Fruit fly (Drosophila melanogaster): ENCODE measurements around the gene Mur18B.

Mur18B gene

DNA sequence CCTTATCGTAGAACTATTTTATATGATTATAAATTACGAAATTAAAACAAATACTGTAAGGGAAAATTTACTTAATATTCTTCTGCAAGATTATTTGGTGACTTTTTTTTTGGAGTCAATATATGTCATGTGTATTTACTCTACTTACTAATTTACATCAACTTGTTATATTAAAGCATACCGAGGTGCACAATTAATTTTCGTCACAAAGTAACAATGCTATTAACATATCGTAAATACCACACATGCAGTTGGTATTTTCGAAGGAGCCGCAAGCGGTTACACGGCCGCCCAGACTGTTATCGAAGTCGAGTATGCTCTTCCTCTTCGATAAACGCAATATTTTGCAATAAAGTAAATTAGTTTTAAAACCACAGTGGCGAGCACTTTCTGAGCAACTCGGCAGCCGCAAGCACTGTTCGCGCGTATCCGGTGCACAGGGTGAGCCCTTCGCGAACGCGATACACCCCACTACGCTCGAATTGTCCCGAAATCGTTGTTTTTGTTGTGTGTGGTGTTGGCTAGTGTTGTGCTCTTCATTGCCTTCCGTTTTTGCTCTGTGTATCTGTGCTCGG, 48.6 kb downstream of the Mur18B start, which contains the start of gene Vav:
TSS of gene Vav (plus strand) at position 293 of the 575 bp plus-strand sequence.
- TF ChIP-seq CG17801 (GFP tag; optimal IDR thresholded peaks at IDR 0.05; ENCODE audit: partially characterized antibody), result peak; percentile 38

DNA sequence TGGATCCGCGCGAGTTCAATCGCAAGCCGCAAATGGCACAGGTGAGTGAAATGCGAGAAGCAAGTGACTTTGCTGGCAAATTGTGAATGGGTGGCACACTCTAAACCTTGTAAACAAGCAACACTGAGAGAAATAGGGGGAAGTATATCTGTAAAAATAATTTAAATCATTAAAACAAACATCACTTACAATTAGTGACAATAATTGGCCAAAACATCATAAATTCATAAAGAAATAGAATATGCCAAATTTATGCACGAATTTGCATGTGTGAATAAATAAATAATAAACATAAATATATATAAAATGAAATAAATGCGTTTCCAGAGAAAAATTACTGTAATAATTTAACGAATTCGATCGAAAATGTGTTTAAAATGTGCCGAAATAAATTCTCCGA, 49.5 kb downstream of the Mur18B start:
- TF ChIP-seq CG17801 (GFP tag; optimal IDR thresholded peaks at IDR 0.05; ENCODE audit: partially characterized antibody), result peak; percentile 49

DNA sequence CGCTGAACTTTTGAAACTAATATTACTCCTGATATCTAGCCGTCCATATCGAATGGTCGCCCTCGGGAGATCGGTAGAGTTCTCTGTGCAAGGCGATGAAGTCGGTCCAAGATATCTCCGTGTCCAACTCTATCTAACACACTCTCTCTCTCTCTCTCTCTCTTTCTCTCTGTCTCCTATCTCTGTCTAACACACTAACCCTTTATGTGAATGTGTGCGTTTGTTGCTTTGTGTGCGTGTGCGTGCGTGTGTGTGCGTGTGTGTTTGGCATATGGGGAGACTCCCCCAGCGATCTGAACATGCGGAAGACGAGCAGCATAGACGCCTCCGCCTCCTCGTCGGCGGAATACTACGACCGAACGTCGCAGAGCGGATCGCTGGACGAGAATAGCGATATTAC, 51.3 kb downstream of the Mur18B start:
- no peak for TF ChIP-seq CG17801 (GFP tag; optimal IDR thresholded peaks at IDR 0.05; ENCODE audit: partially characterized antibody)

Measured in ovary, adult (tissue).